Worm (Caenorhabditis elegans) whole organism, L3 larva: Measurements from ENCODE around the gene F46C5.4.

Source experiments
- aly-2 ChIP-seq: fragments of 150-350 bp; optimal IDR thresholded peaks from 2 replicates; lab custom pipeline; 2014; ENCODE audit warnings: missing biosample characterization, missing genetic modification characterization
- ceh-9 ChIP-seq: sonication (generic microtip); optimal IDR thresholded peaks from 2 replicates; lab custom pipeline; 2018; ENCODE audit warnings: missing biosample characterization, missing genetic modification characterization
- daf-12 ChIP-seq: fragments of 150-350 bp; optimal IDR thresholded peaks from 2 replicates; lab custom pipeline; 2014; ENCODE audit warnings: missing biosample characterization, missing genetic modification reagents, missing genetic modification characterization
- egl-5 ChIP-seq: fragments of 150-350 bp; optimal IDR thresholded peaks from 2 replicates; lab custom pipeline; 2017; ENCODE audit warnings: missing biosample characterization, missing genetic modification reagents, missing genetic modification characterization, inconsistent platforms
- jun-1 ChIP-seq: fragments of 150-350 bp; optimal IDR thresholded peaks from 2 replicates; lab custom pipeline; 2014; ENCODE audit warnings: missing biosample characterization, missing genetic modification reagents, missing genetic modification characterization
- nfya-1 ChIP-seq: sonication (generic microtip); optimal IDR thresholded peaks from 2 replicates; lab custom pipeline; 2017; ENCODE audit warnings: missing genetic modification characterization, mild to moderate bottlenecking, missing compliant biosample characterization, antibody characterized with exemption, moderate library complexity; ENCODE audit not compliant: insufficient read depth
- nhr-11 ChIP-seq: fragments of 150-350 bp; optimal IDR thresholded peaks from 2 replicates; lab custom pipeline; 2014; ENCODE audit warnings: missing biosample characterization, missing genetic modification characterization
- nhr-237 ChIP-seq: fragments of 150-350 bp; optimal IDR thresholded peaks from 2 replicates; lab custom pipeline; 2014; ENCODE audit warnings: missing biosample characterization, missing genetic modification characterization
- nhr-25 ChIP-seq: sonication (generic microtip); optimal IDR thresholded peaks from 2 replicates; lab custom pipeline; 2017; ENCODE audit warnings: missing biosample characterization, missing genetic modification characterization
- nhr-76 ChIP-seq: fragments of 150-350 bp; sonication (generic microtip); optimal IDR thresholded peaks from 5 replicates; lab custom pipeline; 2014; ENCODE audit warnings: missing biosample characterization, missing genetic modification characterization
- pha-4 ChIP-seq: fragments of 150-350 bp; optimal IDR thresholded peaks from 2 replicates; lab custom pipeline; 2014; ENCODE audit warnings: missing biosample characterization, missing genetic modification reagents, missing genetic modification characterization
- snpc-4 ChIP-seq: fragments of 150-350 bp; optimal IDR thresholded peaks from 2 replicates; lab custom pipeline; 2014; ENCODE audit warnings: missing biosample characterization, missing genetic modification characterization
- ztf-11 ChIP-seq: fragments of 150-350 bp; optimal IDR thresholded peaks from 2 replicates; lab custom pipeline; 2014; ENCODE audit warnings: missing biosample characterization, missing genetic modification characterization

DNA sequence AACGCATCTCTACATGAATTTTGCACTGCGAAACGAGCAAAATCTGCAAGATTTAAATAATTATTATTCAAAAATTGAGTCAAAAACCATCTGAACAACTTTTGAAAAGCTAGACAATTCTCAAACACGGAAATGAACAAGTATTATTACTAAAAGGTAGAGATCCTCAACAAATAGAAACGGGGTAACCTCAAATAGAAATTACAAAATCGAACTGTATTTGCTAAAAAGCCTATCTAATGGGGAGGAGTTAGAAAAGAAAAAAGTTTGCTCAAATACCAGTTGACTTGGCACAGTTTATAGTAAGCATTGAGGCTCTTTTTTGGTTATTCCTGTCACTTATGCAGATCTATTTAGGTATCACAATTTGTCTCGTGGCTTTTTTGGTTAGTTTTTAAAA lies 10.1 kb upstream of the F46C5.4 start, which contains the start of gene nas-25:
- TF ChIP-seq ztf-11 (tag; lab: Kevin White, UChicago) (no peak), ceh-9 (no peak), daf-12 (tag; lab: Kevin White, UChicago) (no peak), nhr-76 (tag; lab: Kevin White, UChicago) (no peak), egl-5 (tag; lab: Kevin White, UChicago) (no peak), aly-2 (tag; lab: Kevin White, UChicago) (no peak), nfya-1 (tag; lab: Kevin White, UChicago) (no peak), nhr-237 (tag; lab: Kevin White, UChicago) (no peak), pha-4 (tag; lab: Kevin White, UChicago) (no peak), snpc-4 (no peak), jun-1 (tag; lab: Kevin White, UChicago) (no peak), nhr-11 (tag; lab: Kevin White, UChicago) (no peak), nhr-25 (tag; lab: Kevin White, UChicago) (no peak)
